Worm (Caenorhabditis elegans) whole organism, L1 larva: Measurements from ENCODE around the gene C06A8.6.
A peak's percentile ranks its signal among the peaks of the same experiment; 100 is the strongest.

Experiments used
- C04F5.9 ChIP-seq: sonication (generic microtip); optimal IDR thresholded peaks from 2 replicates; lab custom pipeline; 2016; ENCODE audit warnings: missing genetic modification characterization, missing compliant biosample characterization
- C16A3.4 ChIP-seq: fragments of 150-350 bp; optimal IDR thresholded peaks from 2 replicates; lab custom pipeline; 2014; ENCODE audit warnings: missing biosample characterization, missing genetic modification characterization
- C34B4.2 ChIP-seq: sonication (generic microtip); optimal IDR thresholded peaks from 2 replicates; lab custom pipeline; 2017; ENCODE audit warnings: mild to moderate bottlenecking, missing genetic modification characterization, missing compliant biosample characterization
- aha-1 ChIP-seq: fragments of 150-350 bp; optimal IDR thresholded peaks from 2 replicates; lab custom pipeline; 2014; ENCODE audit warnings: missing biosample characterization, missing genetic modification characterization
- aly-2 ChIP-seq: fragments of 150-350 bp; optimal IDR thresholded peaks from 2 replicates; lab custom pipeline; 2014; ENCODE audit warnings: missing biosample characterization, missing genetic modification characterization
- blmp-1 ChIP-seq: fragments of 150-350 bp; optimal IDR thresholded peaks from 2 replicates; lab custom pipeline; 2014; ENCODE audit warnings: missing biosample characterization, missing genetic modification characterization
- ceh-82 ChIP-seq, 3 experiments: fragments of 150-350 bp in 1 of 3; sonication (generic microtip) in 2 of 3; optimal IDR thresholded peaks; 2 replicates each; lab custom pipeline; 2014 to 2017; ENCODE audit warnings: missing biosample characterization in 3 of 3, missing genetic modification characterization in 3 of 3
- ceh-88 ChIP-seq: fragments of 200-800 bp; sonication (Bioruptor generic); IDR thresholded peaks from 2 replicates; pipeline ENCODE4 v1.3.6; 2022; ENCODE audit warnings: missing genetic modification characterization, missing compliant biosample characterization
- ceh-90 ChIP-seq: sonication (generic microtip); optimal IDR thresholded peaks from 2 replicates; lab custom pipeline; 2016; ENCODE audit warnings: missing genetic modification characterization, missing compliant biosample characterization
- dsc-1 ChIP-seq: sonication (generic microtip); optimal IDR thresholded peaks from 2 replicates; lab custom pipeline; 2016; ENCODE audit warnings: mild to moderate bottlenecking, missing genetic modification characterization, missing compliant biosample characterization
- efl-3 ChIP-seq: fragments of 200-800 bp; sonication (Bioruptor generic); optimal IDR thresholded peaks from 2 replicates; lab custom pipeline; 2018; ENCODE audit warnings: mild to moderate bottlenecking, missing genetic modification characterization, missing compliant biosample characterization
- elt-2 ChIP-seq: sonication (generic microtip); optimal IDR thresholded peaks from 2 replicates; lab custom pipeline; 2016; ENCODE audit warnings: missing genetic modification characterization, mild to moderate bottlenecking, inconsistent platforms, missing compliant biosample characterization, missing genetic modification reagents
- elt-3 ChIP-seq, 6 experiments: fragments of 150-350 bp in 1 of 6; sonication (generic microtip); optimal IDR thresholded peaks; 2 replicates each; lab custom pipeline; 2017 to 2018; ENCODE audit warnings: missing biosample characterization in 6 of 6, missing genetic modification characterization in 6 of 6, inconsistent platforms in 1 of 6
- fkh-4 ChIP-seq: sonication (generic microtip); optimal IDR thresholded peaks from 2 replicates; lab custom pipeline; 2016; ENCODE audit warnings: missing compliant biosample characterization, missing genetic modification characterization, borderline replicate concordance
- fos-1 ChIP-seq: fragments of 150-350 bp; optimal IDR thresholded peaks from 2 replicates; lab custom pipeline; 2014; ENCODE audit warnings: missing biosample characterization, missing genetic modification characterization
- grh-1 ChIP-seq: fragments of 200-800 bp; sonication (Bioruptor generic); IDR thresholded peaks from 2 replicates; pipeline ENCODE4 v1.3.6; 2022; ENCODE audit warnings: missing genetic modification reagents, missing genetic modification characterization, missing compliant biosample characterization
- hlh-17 ChIP-seq: fragments of 200-800 bp; sonication (Bioruptor generic); optimal IDR thresholded peaks from 2 replicates; lab custom pipeline; 2018; ENCODE audit warnings: missing genetic modification characterization, mild to moderate bottlenecking, missing compliant biosample characterization, moderate library complexity, borderline replicate concordance
- hlh-4 ChIP-seq: sonication (generic microtip); optimal IDR thresholded peaks from 2 replicates; lab custom pipeline; 2016; ENCODE audit warnings: mild to moderate bottlenecking, missing genetic modification characterization, missing compliant biosample characterization
- hpl-2 ChIP-seq: fragments of 150-350 bp; optimal IDR thresholded peaks from 2 replicates; lab custom pipeline; 2014; ENCODE audit warnings: missing biosample characterization, missing genetic modification reagents, missing genetic modification characterization
- irx-1 ChIP-seq: sonication (generic microtip); optimal IDR thresholded peaks from 2 replicates; lab custom pipeline; 2016; ENCODE audit warnings: missing genetic modification characterization, missing compliant biosample characterization
- isw-1 ChIP-seq: fragments of 200-800 bp; sonication (Bioruptor generic); IDR thresholded peaks from 2 replicates; pipeline ENCODE4 v1.3.6; 2022; ENCODE audit warnings: missing genetic modification characterization, missing compliant biosample characterization
- jun-1 ChIP-seq: fragments of 150-350 bp; optimal IDR thresholded peaks from 2 replicates; lab custom pipeline; 2014; ENCODE audit warnings: missing biosample characterization, missing genetic modification reagents, missing genetic modification characterization
- lin-14 ChIP-seq: fragments of 200-800 bp; sonication (Bioruptor generic); optimal IDR thresholded peaks from 2 replicates; lab custom pipeline; 2018; ENCODE audit warnings: mild to moderate bottlenecking, missing genetic modification characterization, moderate library complexity, missing compliant biosample characterization
- lir-3 ChIP-seq: sonication (generic microtip); optimal IDR thresholded peaks from 2 replicates; lab custom pipeline; 2016; ENCODE audit warnings: mild to moderate bottlenecking, missing genetic modification characterization, moderate library complexity, missing compliant biosample characterization; ENCODE audit not compliant: poor library complexity
- lsy-2 ChIP-seq, 2 experiments: fragments of 150-350 bp; optimal IDR thresholded peaks; 2 replicates each; lab custom pipeline; 2014; ENCODE audit warnings: missing biosample characterization in 2 of 2, missing genetic modification characterization in 2 of 2
- mab-9 ChIP-seq: fragments of 200-800 bp; sonication (Bioruptor generic); IDR thresholded peaks from 2 replicates; pipeline ENCODE4 v1.3.6; 2022; ENCODE audit warnings: missing genetic modification reagents, missing genetic modification characterization, missing compliant biosample characterization
- mdl-1 ChIP-seq, 2 experiments: fragments of 150-350 bp; optimal IDR thresholded peaks; 2 replicates each; lab custom pipeline; 2014 to 2017; ENCODE audit warnings: missing biosample characterization in 2 of 2, missing genetic modification characterization in 2 of 2, inconsistent platforms in 1 of 2
- mef-2 ChIP-seq: fragments of 150-350 bp; optimal IDR thresholded peaks from 2 replicates; lab custom pipeline; 2014; ENCODE audit warnings: missing biosample characterization, missing genetic modification characterization
- nhr-12 ChIP-seq: sonication (generic microtip); optimal IDR thresholded peaks from 2 replicates; lab custom pipeline; 2017; ENCODE audit warnings: missing biosample characterization, missing genetic modification characterization
- nhr-28 ChIP-seq: fragments of 150-350 bp; optimal IDR thresholded peaks from 2 replicates; lab custom pipeline; 2014; ENCODE audit warnings: missing biosample characterization, missing genetic modification characterization
- nhr-47 ChIP-seq: sonication (generic microtip); optimal IDR thresholded peaks from 2 replicates; lab custom pipeline; 2016; ENCODE audit warnings: mild to moderate bottlenecking, missing genetic modification characterization, moderate library complexity, missing compliant biosample characterization
- nhr-71 ChIP-seq: sonication (generic microtip); optimal IDR thresholded peaks from 2 replicates; lab custom pipeline; 2016; ENCODE audit warnings: mild to moderate bottlenecking, missing genetic modification characterization, moderate library complexity, missing compliant biosample characterization
- nhr-76 ChIP-seq: sonication (generic microtip); optimal IDR thresholded peaks from 2 replicates; lab custom pipeline; 2017; ENCODE audit warnings: missing biosample characterization, missing genetic modification characterization
- nhr-85 ChIP-seq: sonication (generic microtip); peaks from one replicate; lab custom pipeline; 2016; ENCODE audit warnings: missing genetic modification characterization, inconsistent platforms, missing compliant biosample characterization
- nhr-90 ChIP-seq: sonication (generic microtip); optimal IDR thresholded peaks from 2 replicates; lab custom pipeline; 2016; ENCODE audit warnings: mild to moderate bottlenecking, missing genetic modification characterization, missing compliant biosample characterization; ENCODE audit not compliant: poor library complexity
- pax-3 ChIP-seq: fragments of 200-800 bp; sonication (Bioruptor generic); optimal IDR thresholded peaks from 2 replicates; lab custom pipeline; 2018; ENCODE audit warnings: mild to moderate bottlenecking, missing genetic modification characterization, moderate library complexity, missing compliant biosample characterization
- pqm-1 ChIP-seq: sonication (generic microtip); optimal IDR thresholded peaks from 3 replicates; lab custom pipeline; 2017; ENCODE audit warnings: missing biosample characterization, missing genetic modification characterization
- rnt-1 ChIP-seq: sonication (generic microtip); optimal IDR thresholded peaks from 2 replicates; lab custom pipeline; 2016; ENCODE audit warnings: mild to moderate bottlenecking, missing genetic modification characterization, moderate library complexity, missing compliant biosample characterization
- skn-1 ChIP-seq: fragments of 150-350 bp; optimal IDR thresholded peaks from 2 replicates; lab custom pipeline; 2014; ENCODE audit warnings: missing biosample characterization, missing genetic modification characterization
- snu-23 ChIP-seq: sonication (generic microtip); optimal IDR thresholded peaks from 2 replicates; lab custom pipeline; 2016; ENCODE audit warnings: missing genetic modification characterization, missing compliant biosample characterization
- sox-4 ChIP-seq: sonication (generic microtip); optimal IDR thresholded peaks from 2 replicates; lab custom pipeline; 2016; ENCODE audit warnings: missing genetic modification characterization, missing compliant biosample characterization
- tlp-1 ChIP-seq: fragments of 150-350 bp; optimal IDR thresholded peaks from 2 replicates; lab custom pipeline; 2014; ENCODE audit warnings: missing biosample characterization, missing genetic modification characterization
- unc-30 ChIP-seq: sonication (generic microtip); optimal IDR thresholded peaks from 2 replicates; lab custom pipeline; 2017; ENCODE audit warnings: missing biosample characterization, missing genetic modification characterization
- unc-86 ChIP-seq: sonication (generic microtip); optimal IDR thresholded peaks from 2 replicates; lab custom pipeline; 2016; ENCODE audit warnings: missing genetic modification characterization, missing compliant biosample characterization
- unc-98 ChIP-seq: fragments of 200-800 bp; sonication (Bioruptor generic); IDR thresholded peaks from 2 replicates; pipeline ENCODE4 v1.3.6; 2022; ENCODE audit warnings: missing genetic modification characterization, missing compliant biosample characterization
- zag-1 ChIP-seq: fragments of 150-350 bp; optimal IDR thresholded peaks from 2 replicates; lab custom pipeline; 2014; ENCODE audit warnings: missing biosample characterization, missing genetic modification characterization
- zip-4 ChIP-seq: fragments of 200-800 bp; sonication (Bioruptor generic); optimal IDR thresholded peaks from 2 replicates; lab custom pipeline; 2018; ENCODE audit warnings: mild to moderate bottlenecking, missing genetic modification characterization, moderate library complexity, missing compliant biosample characterization
- ztf-11 ChIP-seq, 2 experiments: sonication (generic microtip); optimal IDR thresholded peaks; 2 replicates each; lab custom pipeline; 2016 to 2017; ENCODE audit warnings: missing genetic modification characterization in 2 of 2, missing biosample characterization in 1 of 2, missing compliant biosample characterization in 1 of 2
- ztf-4 ChIP-seq: fragments of 150-350 bp; optimal IDR thresholded peaks from 2 replicates; lab custom pipeline; 2014; ENCODE audit warnings: missing biosample characterization, missing genetic modification characterization

The C06A8.6 gene

ce11 chrII:7791408-7792050 lies 19.2 kb downstream of the C06A8.6 start (continued):
- no peak for TF ChIP-seq C34B4.2 (tag; lab: Kevin White, UChicago)
- TF ChIP-seq aha-1 (tag; lab: Kevin White, UChicago) = no peak
- no peak for TF ChIP-seq tlp-1 (tag; lab: Kevin White, UChicago)
- TF ChIP-seq sox-4 (tag; lab: Kevin White, UChicago) = no peak
- no peak for TF ChIP-seq ztf-11 (tag; optimal IDR thresholded peaks at IDR 0.05; lab: Kevin White, UChicago)
- TF ChIP-seq elt-3 (tag; optimal IDR thresholded peaks at IDR 0.05; lab: Kevin White, UChicago) = peak in 4 of 6 experiments; percentile 20 to 74 (median 44)
- no peak for TF ChIP-seq jun-1
- TF ChIP-seq fos-1 (tag; lab: Kevin White, UChicago) = no peak
- peak; percentile 61 for TF ChIP-seq blmp-1 (tag; lab: Kevin White, UChicago)
- TF ChIP-seq aly-2 = no peak
- TF ChIP-seq unc-86 (tag; lab: Kevin White, UChicago) = no peak

ce11 chrII:7792514-7792913 lies 20.2 kb downstream of the C06A8.6 start:
- TF ChIP-seq unc-98 (GFP tag; lab: Robert Waterston, UW) (no peak), pqm-1 (no peak), mef-2 (no peak), grh-1 (GFP tag; lab: Robert Waterston, UW) (no peak), elt-3 (tag; optimal IDR thresholded peaks at IDR 0.05; lab: Kevin White, UChicago) (peak in 2 of 6 experiments; percentile 6 to 40), elt-2 (no peak), nhr-47 (tag; lab: Kevin White, UChicago) (no peak), mab-9 (GFP tag; lab: Robert Waterston, UW) (no peak), ceh-88 (GFP tag; lab: Robert Waterston, UW) (no peak), C16A3.4 (no peak), blmp-1 (tag; lab: Kevin White, UChicago) (peak; percentile 50), snu-23 (GFP tag; lab: Kevin White, UChicago) (peak; percentile 42), nhr-28 (tag; lab: Kevin White, UChicago) (no peak), lin-14 (peak; percentile 68), nhr-85 (tag; lab: Kevin White, UChicago) (peak; percentile 89), aha-1 (tag; lab: Kevin White, UChicago) (no peak), irx-1 (tag; lab: Kevin White, UChicago) (no peak), C34B4.2 (tag; lab: Kevin White, UChicago) (no peak), ceh-90 (tag; lab: Kevin White, UChicago) (no peak), unc-86 (tag; lab: Kevin White, UChicago) (no peak), sox-4 (tag; lab: Kevin White, UChicago) (no peak), fkh-4 (tag; lab: Kevin White, UChicago) (no peak), pax-3 (tag; lab: Kevin White, UChicago) (no peak), aly-2 (no peak), dsc-1 (tag; lab: Kevin White, UChicago) (no peak), jun-1 (no peak), mdl-1 (tag; optimal IDR thresholded peaks at IDR 0.05; lab: Kevin White, UChicago) (no peak), C04F5.9 (tag; lab: Kevin White, UChicago) (no peak), skn-1 (tag; lab: Kevin White, UChicago) (no peak), ceh-82 (tag; optimal IDR thresholded peaks at IDR 0.05; lab: Kevin White, UChicago) (no peak), ztf-4 (no peak), nhr-90 (tag; lab: Kevin White, UChicago) (no peak), nhr-76 (no peak), zip-4 (GFP tag; lab: Kevin White, UChicago) (no peak), lsy-2 (tag; optimal IDR thresholded peaks at IDR 0.05; lab: Kevin White, UChicago) (peak in 1 of 2 experiments; percentile 59), nhr-12 (tag; lab: Kevin White, UChicago) (no peak), nhr-71 (tag; lab: Kevin White, UChicago) (no peak), efl-3 (no peak), unc-30 (tag; lab: Kevin White, UChicago) (no peak), isw-1 (GFP tag; lab: Robert Waterston, UW) (no peak), rnt-1 (no peak), zag-1 (tag; lab: Kevin White, UChicago) (no peak), hlh-4 (no peak), hlh-17 (GFP tag; lab: Kevin White, UChicago) (no peak), fos-1 (tag; lab: Kevin White, UChicago) (no peak), lir-3 (tag; lab: Kevin White, UChicago) (no peak), hpl-2 (GFP tag; lab: Kevin White, UChicago) (no peak)
